Worm (Caenorhabditis elegans): Measurements from ENCODE around the gene set-6.
A peak's percentile ranks its signal among the peaks of the same experiment; 100 is the strongest.

The set-6 gene

DNA sequence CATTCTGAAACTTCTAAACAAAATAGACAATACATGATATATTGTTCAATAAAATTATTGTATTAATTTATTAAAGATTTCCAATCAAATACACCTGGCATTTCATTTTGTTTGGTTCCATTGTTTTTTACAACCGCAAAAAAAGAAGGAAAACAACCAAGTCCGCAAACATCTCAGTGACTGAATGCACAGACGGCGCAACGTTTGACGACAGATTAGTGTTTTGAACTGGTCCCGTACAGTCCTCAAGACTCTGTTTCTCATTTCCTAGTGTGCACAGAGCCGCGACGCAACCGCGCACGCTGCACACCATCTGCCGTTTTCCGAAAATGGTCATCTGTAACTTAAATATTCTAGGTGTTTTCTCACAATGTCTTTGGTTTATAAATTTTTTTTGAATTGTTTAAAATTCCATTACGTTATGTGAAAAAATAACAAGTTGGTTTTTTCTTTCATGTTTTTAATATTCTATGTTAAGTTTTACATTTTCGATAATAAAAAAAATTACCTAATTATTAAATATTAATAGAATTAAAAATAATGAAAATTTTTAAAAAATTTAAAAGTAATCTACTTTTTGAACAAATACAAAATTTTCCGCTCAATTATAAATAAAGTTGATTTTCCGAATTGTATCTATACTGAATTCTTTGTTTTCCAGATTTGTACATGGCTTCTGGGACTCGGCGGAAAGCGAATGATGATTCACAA, 26.1 kb downstream of the set-6 start, which contains the start of gene lsd-1:
TSS of gene lsd-1 (plus strand) at position 661 of the 711 bp plus-strand sequence.
- TF ChIP-seq pha-4 (tag; optimal IDR thresholded peaks at IDR 0.05) (peak; percentile 50), skn-1 (tag; optimal IDR thresholded peaks at IDR 0.05) (no peak), hmg-11 (tag; optimal IDR thresholded peaks at IDR 0.05) (peak; percentile 64), elt-2 (tag; optimal IDR thresholded peaks at IDR 0.05) (peak; percentile 6)

DNA sequence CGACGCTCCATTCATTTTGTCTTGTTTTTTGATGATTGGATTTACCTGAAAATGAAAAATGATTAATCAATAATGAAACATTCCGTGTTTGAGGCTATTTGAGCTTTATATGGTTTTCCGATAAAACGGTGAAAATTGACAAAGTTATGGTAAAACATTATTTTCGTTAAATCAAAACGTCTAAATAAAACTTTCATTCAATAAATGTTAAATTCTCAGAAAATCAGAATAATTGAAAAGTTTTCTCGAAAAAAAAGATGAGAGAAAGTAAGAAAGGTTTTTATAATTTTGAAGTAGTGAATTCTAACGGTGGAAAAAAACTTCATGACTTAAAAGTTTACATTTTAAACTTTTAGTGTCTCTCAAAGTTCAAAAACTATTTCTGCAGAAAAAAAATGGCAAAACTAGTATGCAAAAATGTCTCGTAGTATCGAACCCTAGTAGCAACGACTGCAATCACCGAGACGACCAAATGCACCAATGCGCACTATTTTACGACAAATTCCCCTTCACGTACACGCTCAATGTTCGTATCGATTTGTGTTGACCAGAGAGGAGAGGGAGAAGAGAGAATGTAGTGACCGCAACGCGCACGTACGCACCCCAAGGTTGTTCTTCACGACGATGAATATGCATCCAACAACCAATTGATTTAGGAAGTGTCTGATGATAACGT, 27.6 kb downstream of the set-6 start, which contains the start of gene nfya-1:
TSS of gene nfya-1 (minus strand) at position 51 of the 676 bp plus-strand sequence.
- TF ChIP-seq unc-62 (GFP tag; optimal IDR thresholded peaks at IDR 0.05) = no peak
- no peak for TF ChIP-seq elt-1 (tag; optimal IDR thresholded peaks at IDR 0.05)
- peak; percentile 19 for TF ChIP-seq nhr-23 (tag; optimal IDR thresholded peaks at IDR 0.05)
- TF ChIP-seq pqm-1 (tag; optimal IDR thresholded peaks at IDR 0.05) = peak; percentile 16
- TF ChIP-seq lin-15B (tag; optimal IDR thresholded peaks at IDR 0.05) = peak; percentile 17
- peak; percentile 27 for TF ChIP-seq snpc-4 (tag; optimal IDR thresholded peaks at IDR 0.05)
- TF ChIP-seq nhr-25 (tag; optimal IDR thresholded peaks at IDR 0.05) = peak; percentile 62
- peak; percentile 34 for TF ChIP-seq nhr-43 (tag; optimal IDR thresholded peaks at IDR 0.05; ENCODE audit: poor library complexity, severe bottlenecking)
- no peak for TF ChIP-seq eor-1 (tag; optimal IDR thresholded peaks at IDR 0.05)
- TF ChIP-seq egl-5 (tag; optimal IDR thresholded peaks at IDR 0.05) = peak; percentile 53
- no peak for TF ChIP-seq zag-1 (tag; optimal IDR thresholded peaks at IDR 0.05)
- TF ChIP-seq elt-2 (tag; optimal IDR thresholded peaks at IDR 0.05) = peak; percentile 27
- peak; percentile 81 for TF ChIP-seq hmg-11 (tag; optimal IDR thresholded peaks at IDR 0.05)
- TF ChIP-seq skn-1 (tag; optimal IDR thresholded peaks at IDR 0.05) = peak; percentile 38
- peak; percentile 42 for TF ChIP-seq lin-39 (tag; optimal IDR thresholded peaks at IDR 0.05)
- TF ChIP-seq ceh-9 (tag; optimal IDR thresholded peaks at IDR 0.05) = no peak
- peak; percentile 68 for TF ChIP-seq pha-4 (tag; optimal IDR thresholded peaks at IDR 0.05)
- no peak for TF ChIP-seq elt-3 (tag; optimal IDR thresholded peaks at IDR 0.05)
- TF ChIP-seq nhr-67 (tag; optimal IDR thresholded peaks at IDR 0.05) = no peak
- peak; percentile 80 for TF ChIP-seq ceh-28 (tag; optimal IDR thresholded peaks at IDR 0.05)

ce11 chrX:11941951-11942350, 32.5 kb downstream of the set-6 start, which contains the start of gene F55G7.3:
TSS of gene F55G7.3 (minus strand) at chrX:11942051.
- TF ChIP-seq nhr-77 (tag; optimal IDR thresholded peaks at IDR 0.05) (no peak), ceh-28 (tag; optimal IDR thresholded peaks at IDR 0.05) (no peak), ama-1 (optimal IDR thresholded peaks at IDR 0.05) (no peak), pqm-1 (tag; optimal IDR thresholded peaks at IDR 0.05) (no peak), unc-62 (GFP tag; optimal IDR thresholded peaks at IDR 0.05) (no peak), mml-1 (tag; optimal IDR thresholded peaks at IDR 0.05) (no peak), ceh-82 (tag; optimal IDR thresholded peaks at IDR 0.05) (no peak), daf-12 (tag; optimal IDR thresholded peaks at IDR 0.05) (no peak), ceh-16 (tag; optimal IDR thresholded peaks at IDR 0.05) (no peak), elt-1 (tag; optimal IDR thresholded peaks at IDR 0.05) (no peak), elt-2 (tag; optimal IDR thresholded peaks at IDR 0.05) (no peak)

- TF ChIP-seq egl-27 (tag; optimal IDR thresholded peaks at IDR 0.05) (no peak), lin-15B (tag; optimal IDR thresholded peaks at IDR 0.05) (no peak), elt-2 (tag; optimal IDR thresholded peaks at IDR 0.05) (no peak)
Measured at ce11 chrX:11938826-11939225, 35.7 kb downstream of the set-6 start, which contains the start of gene F55G7.5. TSS of gene F55G7.5 (minus strand) at chrX:11938926.

ce11 chrX:11937343-11937935, 37.0 kb downstream of the set-6 start:
- TF ChIP-seq ztf-4 (tag; optimal IDR thresholded peaks at IDR 0.05) (peak; percentile 86), ztf-11 (tag; optimal IDR thresholded peaks at IDR 0.05) (peak; percentile 59), mml-1 (tag; optimal IDR thresholded peaks at IDR 0.05) (no peak), jun-1 (tag; optimal IDR thresholded peaks at IDR 0.05) (peak; percentile 100), skn-1 (tag; optimal IDR thresholded peaks at IDR 0.05) (peak; percentile 97), tbx-2 (tag; optimal IDR thresholded peaks at IDR 0.05) (peak; percentile 98), ceh-16 (tag; optimal IDR thresholded peaks at IDR 0.05) (peak; percentile 84), elt-1 (tag; optimal IDR thresholded peaks at IDR 0.05) (peak; percentile 75), ceh-28 (tag; optimal IDR thresholded peaks at IDR 0.05) (peak; percentile 100), lin-15B (tag; optimal IDR thresholded peaks at IDR 0.05) (peak; percentile 43), fkh-10 (GFP tag; optimal IDR thresholded peaks at IDR 0.05) (peak; percentile 98), aly-2 (tag; optimal IDR thresholded peaks at IDR 0.05) (peak; percentile 94), pha-4 (tag; optimal IDR thresholded peaks at IDR 0.05) (peak; percentile 99), ceh-82 (tag; optimal IDR thresholded peaks at IDR 0.05) (peak; percentile 98), lsy-12 (tag; optimal IDR thresholded peaks at IDR 0.05) (peak; percentile 95), eor-1 (tag; optimal IDR thresholded peaks at IDR 0.05) (peak in 1 of 2 experiments; percentile 82), hmg-11 (tag; optimal IDR thresholded peaks at IDR 0.05) (peak; percentile 97), R02D3.7 (tag; optimal IDR thresholded peaks at IDR 0.05) (peak; percentile 92), elt-3 (tag; optimal IDR thresholded peaks at IDR 0.05) (peak; percentile 81 to 99 (median 96)), nhr-25 (tag; optimal IDR thresholded peaks at IDR 0.05) (peak; percentile 98), unc-62 (GFP tag; optimal IDR thresholded peaks at IDR 0.05) (peak; percentile 95), nhr-11 (tag; optimal IDR thresholded peaks at IDR 0.05) (peak; percentile 97), snpc-4 (tag; optimal IDR thresholded peaks at IDR 0.05) (peak; percentile 95), pqm-1 (tag; optimal IDR thresholded peaks at IDR 0.05) (peak; percentile 91), lin-39 (tag; optimal IDR thresholded peaks at IDR 0.05) (peak; percentile 98), ama-1 (optimal IDR thresholded peaks at IDR 0.05) (no peak), sea-2 (GFP tag; optimal IDR thresholded peaks at IDR 0.05) (no peak), nhr-23 (tag; optimal IDR thresholded peaks at IDR 0.05) (peak; percentile 99)
